Fruit fly (Drosophila melanogaster): ENCODE data around the gene CG31008.

DNA sequence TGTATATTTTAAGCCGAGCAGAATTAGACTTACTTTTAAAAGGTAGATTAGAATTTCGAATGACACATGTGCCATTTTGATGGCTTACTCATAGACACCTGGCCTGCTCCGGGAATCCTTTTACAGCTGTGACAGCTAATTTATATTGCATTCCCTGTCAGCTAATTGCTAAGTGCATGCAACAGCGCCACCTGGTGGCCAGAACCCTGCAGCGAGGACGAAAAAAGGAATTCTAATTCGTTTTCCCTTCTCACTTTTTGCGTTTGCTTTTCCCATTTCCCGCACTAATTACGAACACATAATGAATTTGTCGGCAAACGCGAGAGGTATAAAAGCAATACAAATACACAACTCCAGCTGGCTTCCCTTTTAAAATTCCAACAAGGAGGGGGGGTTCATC, at the start of gene CG31008:
- TF ChIP-seq psq (optimal IDR thresholded peaks at IDR 0.05) (no peak), h (optimal IDR thresholded peaks at IDR 0.05) (no peak), ttk (optimal IDR thresholded peaks at IDR 0.05) (no peak), Myc (optimal IDR thresholded peaks at IDR 0.05) (no peak), Sin3A (optimal IDR thresholded peaks at IDR 0.05) (no peak), insv (optimal IDR thresholded peaks at IDR 0.05) (no peak)
